Worm (Caenorhabditis elegans): ENCODE data around the gene F54D5.17.

DNA sequence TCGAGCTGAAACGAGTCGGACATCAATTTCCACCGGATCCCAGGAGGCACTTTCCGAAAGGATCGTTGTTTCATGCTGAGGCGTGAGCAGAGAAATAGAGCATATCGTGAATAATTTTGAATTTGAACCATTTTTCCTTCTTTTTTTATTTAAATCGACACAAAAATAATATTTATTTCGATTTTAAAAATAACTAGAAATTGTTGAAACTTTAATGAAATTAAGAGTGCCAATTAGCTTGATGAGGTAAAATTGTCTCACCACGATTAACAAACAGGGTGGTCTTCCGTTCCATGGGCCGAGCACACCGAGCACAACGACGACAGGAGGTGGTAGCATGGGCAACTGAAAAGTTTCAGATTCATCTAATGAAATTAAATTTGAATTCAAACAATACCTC, 31.9 kb downstream of the F54D5.17 start:
- TF ChIP-seq lsy-2 (tag; optimal IDR thresholded peaks at IDR 0.05), result no peak
- no peak for TF ChIP-seq hlh-1 (tag; optimal IDR thresholded peaks at IDR 0.05)
- no peak for TF ChIP-seq ztf-11 (tag; optimal IDR thresholded peaks at IDR 0.05)
